Worm (Caenorhabditis elegans): ENCODE measurements around the gene B0281.4.
"Not testable (repeated sequence)": the region's sequence is repeated elsewhere in the genome, so short reads cannot be mapped to it uniquely, and the experiment has no call there.

The B0281.4 gene

DNA sequence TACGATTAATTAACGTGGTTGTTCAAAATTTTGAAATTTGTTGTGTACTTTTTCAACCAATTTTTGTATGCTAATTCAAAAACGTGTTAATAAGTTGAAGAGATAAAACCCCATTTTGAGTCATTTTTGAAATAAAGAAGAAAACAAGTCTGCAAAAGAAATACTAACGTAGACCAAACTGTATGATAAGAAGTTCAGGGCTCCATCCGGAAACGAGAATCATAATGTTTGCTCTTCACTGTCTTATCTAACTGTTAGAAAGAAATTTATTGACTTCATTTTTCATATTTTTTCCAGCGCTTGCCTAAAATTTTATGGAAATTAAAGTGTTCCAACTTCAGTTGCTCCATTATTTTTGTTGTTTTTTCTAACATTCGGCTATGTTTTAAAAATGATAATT, 6.9 kb upstream of the B0281.4 start:
- no peak for TF ChIP-seq unc-62 (GFP tag; optimal IDR thresholded peaks at IDR 0.05)

DNA sequence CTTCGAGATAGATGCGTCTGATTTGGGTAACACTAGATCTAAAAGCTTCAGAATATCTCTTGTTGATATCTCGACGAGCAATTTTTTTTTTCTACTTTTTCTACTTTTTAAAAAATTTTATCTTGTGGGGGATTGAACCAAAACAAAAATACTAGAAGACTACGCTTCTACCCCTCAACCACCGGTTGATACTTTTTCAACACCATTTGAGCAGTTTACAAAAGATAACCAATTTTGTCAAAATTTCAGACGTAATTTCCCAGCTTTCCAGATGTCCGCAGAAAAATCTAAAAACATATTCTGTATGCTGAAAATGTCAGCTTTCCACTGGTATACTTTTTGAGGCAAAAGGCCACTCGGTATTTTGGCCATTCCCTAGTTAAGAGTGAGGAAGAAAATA, 5.9 kb upstream of the B0281.4 start:
- no peak for TF ChIP-seq unc-62 (GFP tag; optimal IDR thresholded peaks at IDR 0.05)

ce11 chrII:2302330-2302729, 3.7 kb upstream of the B0281.4 start, which contains the start of gene B0281.6:
Gene B0281.6 (minus strand): TSS chrII:2302430.
- no peak for TF ChIP-seq unc-62 (GFP tag; optimal IDR thresholded peaks at IDR 0.05)

DNA sequence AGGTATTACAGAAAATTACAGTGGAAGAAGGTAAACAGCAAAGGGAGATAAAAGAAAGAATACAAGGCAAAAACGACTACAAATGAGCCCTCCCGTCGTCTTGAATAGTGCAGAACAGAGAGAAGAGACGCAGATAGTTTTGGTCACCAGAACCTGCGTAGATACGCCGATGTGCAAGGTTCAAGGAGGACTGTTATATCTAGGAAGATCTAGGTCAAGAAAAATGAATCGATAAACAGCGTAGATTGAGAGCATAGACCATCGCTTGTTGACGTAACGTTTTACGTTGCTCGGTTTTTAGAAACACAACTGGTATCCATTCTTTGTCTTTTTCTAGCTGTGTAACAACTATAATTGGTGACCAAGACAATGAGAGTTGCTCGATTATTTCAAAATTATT, 2.2 kb upstream of the B0281.4 start, which contains the start of gene B0281.5:
Gene B0281.5, minus strand, starts transcription at position 101 of the 400 bp plus-strand sequence.
- TF ChIP-seq unc-62 (GFP tag; optimal IDR thresholded peaks at IDR 0.05) = no peak

DNA sequence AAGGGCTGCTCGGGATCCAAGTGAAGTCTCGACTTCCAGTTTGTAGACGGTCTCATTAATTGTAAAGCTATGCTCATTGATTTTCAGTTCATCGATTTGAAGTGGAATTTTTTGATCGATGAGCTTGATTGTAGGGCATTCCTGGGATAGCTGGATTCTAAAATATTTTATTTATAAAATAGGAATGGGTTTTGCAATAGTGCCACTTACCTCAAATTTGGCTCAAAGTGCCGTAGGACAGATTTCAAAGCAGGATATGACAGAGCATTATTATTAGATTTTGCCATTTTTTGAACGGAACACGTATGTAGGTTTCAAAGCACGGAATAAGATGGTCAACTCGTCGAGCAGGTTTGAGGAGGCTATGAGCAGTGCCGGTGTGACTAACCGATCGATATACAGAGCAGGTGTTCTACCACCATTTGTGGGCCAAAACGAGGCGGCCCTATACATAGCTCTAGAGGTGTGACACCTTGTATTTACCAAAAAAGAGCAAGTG, 2.8 kb downstream of the B0281.4 start, which contains the start of gene fbxc-25:
Gene fbxc-25, minus strand, starts transcription at position 449 of the 499 bp plus-strand sequence.
- TF ChIP-seq unc-62 (GFP tag; optimal IDR thresholded peaks at IDR 0.05) = no peak

DNA sequence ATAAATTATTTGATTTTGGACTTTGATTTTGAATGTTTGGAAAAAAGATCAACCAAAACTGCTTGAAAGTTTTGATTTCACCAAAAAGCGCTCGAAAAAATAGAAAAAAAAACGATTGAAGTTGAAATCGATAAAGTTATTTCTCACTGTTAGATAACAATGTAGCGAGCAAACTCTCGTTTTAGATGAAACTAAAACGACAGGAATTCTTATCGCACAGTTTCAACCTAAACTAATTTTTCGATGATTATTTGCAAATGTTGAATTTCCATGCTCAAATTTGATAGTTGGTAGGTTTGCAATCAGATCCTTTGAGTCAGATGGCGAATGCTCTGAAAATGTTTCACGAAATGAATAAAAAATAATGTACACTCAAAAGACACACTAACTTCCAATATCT, 6.1 kb downstream of the B0281.4 start:
- TF ChIP-seq unc-62 (GFP tag; optimal IDR thresholded peaks at IDR 0.05) = no peak

DNA sequence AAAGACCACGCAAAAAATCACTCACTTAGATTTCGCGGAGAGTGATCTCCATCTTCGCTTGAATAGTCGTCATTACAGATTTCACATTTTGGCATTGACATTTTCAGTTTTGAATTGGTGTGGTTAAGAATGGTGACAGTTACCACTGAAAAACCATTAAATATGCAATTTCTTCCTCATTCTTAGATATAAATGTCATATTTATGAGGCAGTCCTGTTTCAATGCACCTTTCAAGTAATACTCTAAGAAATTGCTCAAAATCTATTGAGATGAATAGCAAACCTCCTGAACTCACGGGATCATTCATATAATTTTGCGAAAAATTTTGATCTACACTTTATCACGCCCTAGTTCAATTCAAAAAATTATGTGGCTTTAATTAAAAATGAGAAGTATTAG, 6.6 kb downstream of the B0281.4 start, which contains the start of gene K09F6.7:
Gene K09F6.7, minus strand, starts transcription at position 101 of the 400 bp plus-strand sequence.
- TF ChIP-seq unc-62 (GFP tag; optimal IDR thresholded peaks at IDR 0.05) = no peak

ce11 chrII:2289441-2289840, 9.2 kb downstream of the B0281.4 start:
- no peak for TF ChIP-seq unc-62 (GFP tag; optimal IDR thresholded peaks at IDR 0.05)

DNA sequence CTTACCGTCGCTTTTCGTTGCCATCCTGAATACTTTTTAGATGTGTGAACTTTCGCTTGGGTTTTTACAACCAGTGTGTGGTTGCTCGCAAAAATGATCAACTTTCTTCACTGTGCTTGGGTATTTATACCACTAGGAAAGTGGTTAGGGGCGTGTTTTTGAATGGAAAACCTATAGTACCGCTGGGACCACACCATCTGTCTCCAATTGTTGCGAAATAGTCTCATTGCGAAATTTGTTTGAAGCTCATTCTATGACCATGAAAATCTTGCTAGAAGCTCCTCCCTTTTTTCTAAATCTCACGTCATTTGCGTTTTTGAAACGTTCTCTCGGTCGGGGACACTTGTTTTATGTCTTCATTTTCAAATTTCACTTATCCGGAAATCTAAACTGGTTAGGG, 9.8 kb downstream of the B0281.4 start, which contains the start of the genes K09F6.10 and K09F6.13:
Gene K09F6.10, minus strand, starts transcription at position 86 of the 400 bp plus-strand sequence.
Gene K09F6.13, plus strand, starts transcription at position 317 of the 400 bp plus-strand sequence.
- TF ChIP-seq unc-62 (GFP tag; optimal IDR thresholded peaks at IDR 0.05) = no peak

ce11 chrII:2284703-2285102, 13.9 kb downstream of the B0281.4 start:
- TF ChIP-seq unc-62 (GFP tag; optimal IDR thresholded peaks at IDR 0.05) = no peak

DNA sequence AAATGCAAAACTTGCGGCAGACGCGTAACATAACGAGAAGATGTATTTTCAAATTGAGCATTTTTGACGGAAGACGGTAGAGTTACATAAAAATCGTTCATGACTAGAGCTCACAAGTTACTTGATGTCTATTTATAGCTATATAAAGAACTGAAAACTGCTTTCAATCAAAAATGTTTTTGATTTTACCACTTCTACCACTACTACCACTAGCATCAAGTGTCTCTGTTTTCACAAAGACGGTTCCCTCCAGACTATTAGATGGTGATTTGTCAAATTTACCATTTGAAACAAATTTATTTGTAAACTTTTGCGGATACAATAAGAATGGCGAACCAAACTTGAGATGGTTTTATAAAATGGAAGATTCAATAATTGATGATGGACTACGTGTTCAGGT, 16.0 kb downstream of the B0281.4 start, which contains the start of gene K09F6.9:
Gene K09F6.9, minus strand, starts transcription at position 101 of the 400 bp plus-strand sequence.
- not testable (repeated sequence) for TF ChIP-seq unc-62 (GFP tag; optimal IDR thresholded peaks at IDR 0.05)

ce11 chrII:2279839-2280238, 18.8 kb downstream of the B0281.4 start, which contains the start of gene K09F6.11:
Gene K09F6.11 (plus strand): TSS chrII:2280139.
- no peak for TF ChIP-seq unc-62 (GFP tag; optimal IDR thresholded peaks at IDR 0.05)

DNA sequence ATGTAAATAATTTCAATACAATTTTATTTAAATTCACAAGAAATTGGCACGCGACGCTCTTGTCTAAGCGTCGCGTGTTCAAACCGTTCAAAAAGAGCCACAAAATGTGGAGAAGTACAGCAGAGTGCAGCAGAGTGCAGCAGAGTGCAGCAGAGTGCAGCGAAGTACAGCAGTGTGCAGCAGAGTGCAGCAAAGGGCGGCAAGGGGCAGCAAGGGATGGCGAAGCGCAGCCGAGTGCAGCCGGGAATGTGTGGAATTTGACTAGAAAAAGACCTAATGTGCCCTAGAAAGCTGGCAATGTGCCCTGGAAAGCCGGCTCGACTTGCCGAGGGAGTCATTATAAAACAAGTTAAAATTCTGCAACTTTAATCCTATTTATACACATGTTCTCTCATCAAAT, 19.4 kb downstream of the B0281.4 start, which contains the start of gene K09F6.6:
Gene K09F6.6, minus strand, starts transcription at position 43 of the 400 bp plus-strand sequence.
- TF ChIP-seq unc-62 (GFP tag; optimal IDR thresholded peaks at IDR 0.05) = no peak

DNA sequence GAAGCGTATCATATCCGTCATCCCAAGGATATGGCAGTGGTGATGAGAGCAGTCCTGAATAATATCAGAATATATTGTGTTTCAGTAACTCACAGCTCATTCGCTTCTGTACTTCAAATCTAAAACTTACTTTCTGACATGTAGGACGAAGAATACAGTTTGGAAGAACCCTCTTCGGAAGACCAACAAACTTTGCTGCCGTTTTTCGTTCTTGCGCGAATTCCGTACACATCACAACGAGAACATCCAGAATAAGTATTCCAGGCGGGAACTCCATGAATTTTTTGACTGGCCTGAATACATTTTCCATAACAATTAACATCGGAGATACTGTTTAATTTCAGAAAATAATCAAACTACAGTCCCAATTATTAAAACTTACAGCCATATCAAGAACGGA, 21.2 kb downstream of the B0281.4 start, which contains the start of gene K09F6.15:
Gene K09F6.15, minus strand, starts transcription at position 101 of the 400 bp plus-strand sequence.
- TF ChIP-seq unc-62 (GFP tag; optimal IDR thresholded peaks at IDR 0.05) = no peak

ce11 chrII:2273750-2274149, 24.9 kb downstream of the B0281.4 start:
- no peak for TF ChIP-seq unc-62 (GFP tag; optimal IDR thresholded peaks at IDR 0.05)

DNA sequence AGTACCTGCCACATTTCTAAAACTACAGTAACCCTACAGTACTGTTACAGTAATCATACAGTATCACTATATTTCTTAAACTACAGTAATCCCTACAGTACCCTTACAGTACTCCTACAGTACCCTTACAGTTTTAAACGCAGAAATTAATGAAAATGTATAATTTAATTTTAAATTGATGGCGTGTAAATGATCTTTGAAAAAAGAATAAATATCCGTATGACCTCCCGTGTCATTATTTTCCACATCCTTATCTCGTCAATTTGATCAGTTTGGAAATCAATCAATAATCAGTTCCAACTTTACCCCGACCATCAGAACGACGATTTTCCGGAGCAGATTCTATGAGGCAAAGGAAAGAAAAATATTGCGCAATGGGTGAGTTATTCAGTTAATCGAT, 43.8 kb downstream of the B0281.4 start, which contains the start of gene K09F6.3:
Gene K09F6.3, plus strand, starts transcription at position 301 of the 400 bp plus-strand sequence.
- TF ChIP-seq unc-62 (GFP tag; optimal IDR thresholded peaks at IDR 0.05) = not testable (repeated sequence)

DNA sequence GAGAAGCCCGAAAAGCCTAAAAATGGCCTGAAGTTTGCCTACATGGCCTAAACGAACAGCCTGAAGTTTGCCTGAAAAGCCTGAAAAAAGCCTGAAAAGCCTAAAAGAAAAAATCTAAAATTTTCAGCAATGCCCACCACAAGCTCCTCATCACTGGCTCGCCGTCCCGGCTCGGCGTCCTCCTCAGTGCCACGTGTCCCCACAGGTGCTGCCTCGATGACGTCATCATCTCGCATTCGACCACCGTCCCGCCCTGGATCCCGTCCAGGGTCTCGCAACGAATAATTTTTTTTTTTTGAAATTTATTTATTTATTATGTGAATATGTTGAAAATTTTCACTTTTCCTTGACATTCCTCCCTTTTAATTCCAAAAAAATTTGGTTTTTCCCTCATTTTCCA, 45.0 kb downstream of the B0281.4 start:
- no peak for TF ChIP-seq unc-62 (GFP tag; optimal IDR thresholded peaks at IDR 0.05)
